Fruit fly (Drosophila melanogaster): ENCODE data around the gene Rsod.

DNA sequence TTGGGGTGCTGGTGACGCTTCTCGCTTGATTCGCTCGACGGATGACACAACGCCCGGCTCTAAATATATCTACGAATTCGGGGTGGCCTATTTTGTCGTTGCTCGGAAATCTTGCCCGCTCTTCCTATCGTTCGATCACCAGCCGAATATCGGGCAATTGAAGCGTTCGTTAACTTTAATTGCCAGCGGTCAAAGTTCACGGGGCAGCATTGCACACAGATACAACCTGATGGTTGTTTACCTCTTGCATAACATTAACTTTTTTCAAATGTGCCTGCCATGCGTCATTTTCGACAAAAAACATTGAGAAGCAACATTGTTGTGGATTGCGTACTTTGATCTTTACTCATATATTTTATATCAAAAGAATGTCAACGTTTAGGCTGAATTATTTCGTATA, 26.8 kb upstream of the Rsod start:
- TF ChIP-seq CG34367 (tag; optimal IDR thresholded peaks at IDR 0.05) (no peak), CG8159 (tag; optimal IDR thresholded peaks at IDR 0.05) (no peak), fd96Ca (GFP tag; IDR thresholded peaks at IDR 0.05) (no peak)

All from whole organism, pupa.